Fruit fly (Drosophila melanogaster): ENCODE results near the gene CG34298.

The CG34298 gene

dm6 chr3R:30021559-30022451 lies 22.2 kb downstream of the CG34298 start, which contains the start of gene Mgat2:
Gene Mgat2 (minus strand): TSS chr3R:30022221.
- TF ChIP-seq CG8478 (optimal IDR thresholded peaks at IDR 0.05), result no peak
- TF ChIP-seq EcR (GFP tag; optimal IDR thresholded peaks at IDR 0.05), result no peak
- TF ChIP-seq pan (optimal IDR thresholded peaks at IDR 0.05), result no peak
- no peak for TF ChIP-seq usp (GFP tag; optimal IDR thresholded peaks at IDR 0.05)
- no peak for TF ChIP-seq psq (optimal IDR thresholded peaks at IDR 0.05)
- TF ChIP-seq Dll (optimal IDR thresholded peaks at IDR 0.05), result no peak

- TF ChIP-seq pan (optimal IDR thresholded peaks at IDR 0.05) (no peak), psq (optimal IDR thresholded peaks at IDR 0.05) (no peak), usp (GFP tag; optimal IDR thresholded peaks at IDR 0.05) (no peak), CG8478 (optimal IDR thresholded peaks at IDR 0.05) (no peak), EcR (GFP tag; optimal IDR thresholded peaks at IDR 0.05) (no peak), Dll (optimal IDR thresholded peaks at IDR 0.05) (no peak)
Observed at dm6 chr3R:30022452-30023028, 22.9 kb downstream of the CG34298 start, which contains the start of the genes RpS28a and Axn. Gene RpS28a (minus strand): TSS chr3R:30022648. Gene Axn (plus strand): TSS chr3R:30022842.

- no peak for TF ChIP-seq psq (optimal IDR thresholded peaks at IDR 0.05)
- TF ChIP-seq Dll (optimal IDR thresholded peaks at IDR 0.05), result no peak
Observed at dm6 chr3R:30023445-30023844, 23.9 kb downstream of the CG34298 start.

dm6 chr3R:30030061-30030460 lies 30.5 kb downstream of the CG34298 start:
- no peak for TF ChIP-seq Dll (optimal IDR thresholded peaks at IDR 0.05)
- no peak for TF ChIP-seq CG8478 (optimal IDR thresholded peaks at IDR 0.05)
- TF ChIP-seq psq (optimal IDR thresholded peaks at IDR 0.05), result no peak
- no peak for TF ChIP-seq pan (optimal IDR thresholded peaks at IDR 0.05)
- TF ChIP-seq usp (GFP tag; optimal IDR thresholded peaks at IDR 0.05), result no peak
- no peak for TF ChIP-seq EcR (GFP tag; optimal IDR thresholded peaks at IDR 0.05)

- TF ChIP-seq pan (optimal IDR thresholded peaks at IDR 0.05) (no peak), usp (GFP tag; optimal IDR thresholded peaks at IDR 0.05) (no peak), psq (optimal IDR thresholded peaks at IDR 0.05) (no peak), CG8478 (optimal IDR thresholded peaks at IDR 0.05) (no peak), Dll (optimal IDR thresholded peaks at IDR 0.05) (no peak), EcR (GFP tag; optimal IDR thresholded peaks at IDR 0.05) (no peak)
Observed at dm6 chr3R:30032281-30032680, 32.7 kb downstream of the CG34298 start.

- no peak for TF ChIP-seq EcR (GFP tag; optimal IDR thresholded peaks at IDR 0.05)
- no peak for TF ChIP-seq psq (optimal IDR thresholded peaks at IDR 0.05)
- no peak for TF ChIP-seq Dll (optimal IDR thresholded peaks at IDR 0.05)
- no peak for TF ChIP-seq pan (optimal IDR thresholded peaks at IDR 0.05)
Observed at dm6 chr3R:30036609-30037008, 37.0 kb downstream of the CG34298 start, which contains the start of gene ZIPIC. Gene ZIPIC (minus strand): TSS chr3R:30036870.

dm6 chr3R:30037630-30038029 lies 38.0 kb downstream of the CG34298 start, which contains the start of gene ocn:
Gene ocn (minus strand): TSS chr3R:30037730.
- TF ChIP-seq Dll (optimal IDR thresholded peaks at IDR 0.05), result no peak
- no peak for TF ChIP-seq psq (optimal IDR thresholded peaks at IDR 0.05)
- no peak for TF ChIP-seq EcR (GFP tag; optimal IDR thresholded peaks at IDR 0.05)
- no peak for TF ChIP-seq CG8478 (optimal IDR thresholded peaks at IDR 0.05)
- no peak for TF ChIP-seq pan (optimal IDR thresholded peaks at IDR 0.05)
- no peak for TF ChIP-seq usp (GFP tag; optimal IDR thresholded peaks at IDR 0.05)

- no peak for TF ChIP-seq usp (GFP tag; optimal IDR thresholded peaks at IDR 0.05)
- TF ChIP-seq Dll (optimal IDR thresholded peaks at IDR 0.05), result no peak
- no peak for TF ChIP-seq pan (optimal IDR thresholded peaks at IDR 0.05)
- TF ChIP-seq CG8478 (optimal IDR thresholded peaks at IDR 0.05), result no peak
- TF ChIP-seq EcR (GFP tag; optimal IDR thresholded peaks at IDR 0.05), result no peak
- TF ChIP-seq psq (optimal IDR thresholded peaks at IDR 0.05), result no peak
Observed at dm6 chr3R:30038628-30039027, 39.0 kb downstream of the CG34298 start, which contains the start of gene janB. Gene janB (minus strand): TSS chr3R:30038728.

dm6 chr3R:30039494-30039893 lies 39.9 kb downstream of the CG34298 start, which contains the start of the genes janA, Sry-alpha and Sry-beta:
Gene janA (minus strand): TSS chr3R:30039533.
Gene Sry-alpha (plus strand): TSS chr3R:30039719.
Gene Sry-beta (plus strand): TSS chr3R:30039719.
- TF ChIP-seq Dll (optimal IDR thresholded peaks at IDR 0.05) (no peak), usp (GFP tag; optimal IDR thresholded peaks at IDR 0.05) (no peak), CG8478 (optimal IDR thresholded peaks at IDR 0.05) (no peak), EcR (GFP tag; optimal IDR thresholded peaks at IDR 0.05) (no peak), pan (optimal IDR thresholded peaks at IDR 0.05) (no peak), psq (optimal IDR thresholded peaks at IDR 0.05) (no peak)

dm6 chr3R:30040879-30041278 lies 41.3 kb downstream of the CG34298 start:
- TF ChIP-seq usp (GFP tag; optimal IDR thresholded peaks at IDR 0.05), result no peak
- no peak for TF ChIP-seq pan (optimal IDR thresholded peaks at IDR 0.05)
- no peak for TF ChIP-seq Dll (optimal IDR thresholded peaks at IDR 0.05)
- TF ChIP-seq EcR (GFP tag; optimal IDR thresholded peaks at IDR 0.05), result no peak
- no peak for TF ChIP-seq psq (optimal IDR thresholded peaks at IDR 0.05)
- no peak for TF ChIP-seq CG8478 (optimal IDR thresholded peaks at IDR 0.05)

- TF ChIP-seq usp (GFP tag; optimal IDR thresholded peaks at IDR 0.05) (no peak), Dll (optimal IDR thresholded peaks at IDR 0.05) (no peak), EcR (GFP tag; optimal IDR thresholded peaks at IDR 0.05) (no peak), psq (optimal IDR thresholded peaks at IDR 0.05) (no peak), CG8478 (optimal IDR thresholded peaks at IDR 0.05) (no peak), pan (optimal IDR thresholded peaks at IDR 0.05) (no peak)
Observed at dm6 chr3R:30043139-30043744, 43.6 kb downstream of the CG34298 start, which contains the start of gene Sry-delta. Gene Sry-delta (plus strand): TSS chr3R:30043341.

Measured in whole organism.